Worm (Caenorhabditis elegans) whole organism, young adult: ENCODE results near the gene C36A4.4.
A peak's percentile ranks its signal among the peaks of the same experiment; 100 is the strongest.

Source experiments
- ama-1 ChIP-seq, 3 experiments: fragments of 150-350 bp in 1 of 3; sonication (generic microtip) in 2 of 3; optimal IDR thresholded peaks; 2 replicates each; lab custom pipeline; 2014 to 2018; ENCODE audit warnings: missing biosample characterization in 2 of 3, missing genetic modification characterization in 2 of 3, missing genetic modification reagents in 2 of 3
- lsl-1 ChIP-seq: fragments of 200-800 bp; sonication (Bioruptor generic); optimal IDR thresholded peaks from 2 replicates; lab custom pipeline; 2018; ENCODE audit warnings: mild to moderate bottlenecking, missing genetic modification characterization, moderate library complexity, missing compliant biosample characterization
- madf-6 ChIP-seq: fragments of 200-800 bp; sonication (Bioruptor generic); IDR thresholded peaks from 2 replicates; pipeline ENCODE4 v1.3.6; 2022; ENCODE audit warnings: missing genetic modification reagents, missing genetic modification characterization, missing compliant biosample characterization
- nfya-1 ChIP-seq: sonication (generic microtip); optimal IDR thresholded peaks from 2 replicates; lab custom pipeline; 2017; ENCODE audit warnings: antibody characterized with exemption, missing compliant biosample characterization, missing genetic modification characterization, borderline replicate concordance; ENCODE audit not compliant: insufficient read depth
- pha-4 ChIP-seq: fragments of 150-350 bp; sonication (generic microtip); optimal IDR thresholded peaks from 2 replicates; lab custom pipeline; 2014; ENCODE audit warnings: missing biosample characterization, missing genetic modification reagents, missing genetic modification characterization
- unc-62 ChIP-seq: fragments of 150-350 bp; optimal IDR thresholded peaks from 2 replicates; lab custom pipeline; 2014; ENCODE audit warnings: missing biosample characterization, missing genetic modification reagents, missing genetic modification characterization

DNA sequence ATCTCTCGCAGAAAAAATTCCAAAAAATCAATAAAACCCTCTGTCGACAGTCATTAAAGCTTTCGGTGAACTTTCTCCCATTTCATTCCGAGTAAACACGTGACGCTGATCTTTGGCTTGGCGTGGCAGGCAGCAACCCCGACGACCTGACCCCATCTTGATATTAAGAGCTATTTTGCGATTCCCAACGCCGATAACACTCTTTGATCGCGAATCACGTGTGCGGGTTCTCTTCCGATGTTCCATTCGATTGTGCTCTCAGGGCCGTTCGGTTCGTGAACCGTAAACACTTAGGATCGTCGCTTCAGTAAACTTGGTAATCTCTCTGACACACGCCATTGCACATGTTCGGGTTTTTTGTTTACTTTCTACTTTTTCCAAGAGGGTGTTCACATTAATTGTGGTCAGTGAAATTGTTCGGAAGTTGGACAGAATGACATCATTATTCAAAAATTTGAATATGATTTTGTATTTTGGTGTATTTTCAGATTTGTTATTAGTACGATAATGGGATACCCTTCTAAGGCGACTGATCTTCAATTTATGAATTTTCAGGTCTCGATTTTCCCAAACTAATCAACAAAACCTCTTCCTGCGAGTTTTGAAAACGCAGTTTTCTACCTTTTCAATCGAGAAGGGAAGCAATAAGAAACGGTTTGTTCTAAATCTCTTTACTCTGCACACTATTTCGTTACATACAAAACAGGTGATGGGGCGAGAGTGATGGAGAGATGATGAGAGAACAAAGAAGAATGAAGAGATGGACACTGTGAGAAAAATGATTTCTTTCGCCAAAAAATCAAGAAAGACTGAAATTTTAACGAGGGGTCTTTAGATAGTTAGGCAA, 46.0 kb downstream of the C36A4.4 start:
- TF ChIP-seq ama-1 (optimal IDR thresholded peaks at IDR 0.05; lab: Kevin White, UChicago) (no peak), ama-1 (GFP tag; optimal IDR thresholded peaks at IDR 0.05; lab: Kevin White, UChicago) (no peak), lsl-1 (GFP tag; lab: Kevin White, UChicago) (no peak), pha-4 (peak; percentile 35), madf-6 (GFP tag; lab: Robert Waterston, UW) (no peak), unc-62 (GFP tag; lab: Kevin White, UChicago) (no peak), nfya-1 (tag; lab: Kevin White, UChicago) (no peak)
